Worm (Caenorhabditis elegans) whole organism, midembryonic: ENCODE results near the gene F22B8.3.

ENCODE experiments used
- T22C8.4 ChIP-seq: fragments of 200-800 bp; sonication (Bioruptor generic); IDR thresholded peaks from 2 replicates; pipeline ENCODE4 v1.3.6; 2022; ENCODE audit warnings: missing genetic modification characterization, missing compliant biosample characterization
- ref-1 ChIP-seq: fragments of 200-800 bp; sonication (Bioruptor generic); conservative IDR thresholded peaks from 2 replicates; pipeline ENCODE4 v1.3.6; 2022; ENCODE audit warnings: missing genetic modification reagents, missing genetic modification characterization, missing compliant biosample characterization
- ztf-23 ChIP-seq: fragments of 200-800 bp; sonication (Bioruptor generic); IDR thresholded peaks from 2 replicates; pipeline ENCODE4 v1.3.6; 2022; ENCODE audit warnings: missing genetic modification reagents, missing genetic modification characterization, missing compliant biosample characterization
- ztf-29 ChIP-seq: fragments of 200-800 bp; sonication (Bioruptor generic); IDR thresholded peaks from 2 replicates; pipeline ENCODE4 v1.3.6; 2022; ENCODE audit warnings: missing genetic modification reagents, missing genetic modification characterization, missing compliant biosample characterization

DNA sequence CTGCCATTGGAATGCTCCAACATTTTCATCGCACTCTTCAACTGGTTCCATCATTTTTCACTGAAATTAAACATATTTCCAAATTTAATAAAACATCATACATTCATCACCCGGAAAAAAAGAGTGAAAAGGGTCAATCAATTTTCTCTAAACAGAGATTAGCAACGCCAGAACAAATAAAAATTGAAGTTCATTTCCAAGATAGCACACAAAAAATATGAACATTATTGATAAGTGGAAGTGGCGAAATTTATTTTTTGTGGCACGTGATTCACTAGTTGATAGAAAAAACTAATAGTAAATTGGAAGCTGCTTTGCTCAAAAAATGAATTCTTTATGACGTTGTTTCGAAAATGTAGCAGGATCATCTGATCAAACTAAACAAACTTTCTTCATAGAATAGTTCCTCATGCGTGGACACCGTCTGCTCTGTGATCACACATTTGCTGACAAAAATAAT, 15.5 kb upstream of the F22B8.3 start, which contains the start of the genes F14H3.12 and srj-29:
- TF ChIP-seq ztf-23 (GFP tag; lab: Robert Waterston, UW) (no peak), ztf-29 (GFP tag; lab: Robert Waterston, UW) (no peak), ref-1 (GFP tag; lab: Robert Waterston, UW) (no peak), T22C8.4 (GFP tag; lab: Robert Waterston, UW) (no peak)
